Fruit fly (Drosophila melanogaster): ENCODE measurements around the gene Sik2.

Gene Sik2

DNA sequence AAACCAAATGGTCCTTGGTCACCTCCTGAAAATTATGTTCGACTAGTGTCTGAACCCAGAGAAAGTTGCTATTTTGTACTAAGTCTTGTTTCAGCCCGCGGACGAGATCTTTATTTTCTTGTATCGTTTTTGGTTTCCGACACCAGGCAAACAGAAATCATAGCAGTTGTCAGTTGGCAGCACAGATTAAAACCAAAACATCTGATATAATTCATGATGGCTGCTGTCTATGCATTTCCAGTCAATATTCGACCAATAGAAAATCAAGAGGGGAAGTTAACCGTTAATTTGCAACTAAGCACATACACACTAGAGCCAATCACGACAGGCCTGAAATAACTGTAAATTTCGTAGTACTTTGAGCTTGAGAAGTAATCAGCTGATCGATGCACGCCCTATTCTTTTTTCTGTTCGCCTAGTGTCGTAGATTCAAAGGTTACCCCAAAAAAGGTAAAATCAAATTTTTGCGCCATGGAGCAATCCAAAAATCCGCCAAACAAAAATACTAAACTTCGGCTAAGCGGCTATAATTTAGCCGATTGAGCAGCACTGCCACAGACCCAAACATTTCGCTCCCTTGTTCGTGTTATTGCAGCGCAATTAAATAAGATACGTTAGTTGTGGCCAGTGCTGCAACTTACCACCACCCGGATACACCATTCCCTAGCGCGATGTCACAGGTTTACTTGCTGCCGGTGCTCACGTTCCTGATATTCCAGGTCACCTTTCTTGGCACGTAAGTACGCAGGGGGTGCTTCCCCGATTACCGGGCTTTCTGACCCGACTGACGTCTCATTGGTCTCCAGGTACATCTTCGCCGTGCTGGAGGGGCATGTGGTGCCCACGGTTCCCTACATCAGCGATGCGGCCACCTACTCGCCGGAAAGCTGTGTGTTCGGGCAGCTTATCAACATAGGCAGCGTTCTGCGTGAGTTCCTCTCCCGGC lies 15.0 kb upstream of the Sik2 start, which contains the start of gene CG4025:
CG4025 (plus strand) TSS at position 555 of the 946 bp plus-strand sequence.
- TF ChIP-seq CG17801 (GFP tag; optimal IDR thresholded peaks at IDR 0.05; ENCODE audit: partially characterized antibody): no peak

- peak; percentile 77 for TF ChIP-seq CG17801 (GFP tag; optimal IDR thresholded peaks at IDR 0.05; ENCODE audit: partially characterized antibody)
Observed at dm6 chrX:2075846-2076377, 14.2 kb upstream of the Sik2 start, which contains the start of gene CG4045. TSS of gene CG4045 (minus strand) at chrX:2075900.

DNA sequence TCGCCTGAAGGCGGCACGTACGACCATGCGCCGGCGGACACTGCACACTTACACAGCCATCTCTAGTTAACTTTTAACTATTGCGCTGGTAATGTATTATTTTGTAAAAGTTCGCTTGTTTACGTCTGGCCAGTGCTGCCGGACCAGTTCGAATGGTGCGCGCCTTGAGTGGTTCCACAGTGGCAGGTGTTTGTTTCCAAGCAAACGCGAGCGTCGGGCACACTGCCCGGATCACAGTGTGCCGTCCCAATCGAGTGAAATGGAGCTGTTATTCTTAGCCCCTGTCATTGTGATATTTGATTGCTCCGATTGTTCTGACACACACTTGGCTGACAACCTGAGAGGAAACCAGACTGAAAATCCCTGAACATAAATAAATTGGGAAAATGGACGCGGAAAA lies 11.6 kb upstream of the Sik2 start, which contains the start of gene CG4199:
CG4199 (minus strand) TSS at position 159 of the 400 bp plus-strand sequence.
- peak; percentile 55 for TF ChIP-seq CG17801 (GFP tag; optimal IDR thresholded peaks at IDR 0.05; ENCODE audit: partially characterized antibody)

DNA sequence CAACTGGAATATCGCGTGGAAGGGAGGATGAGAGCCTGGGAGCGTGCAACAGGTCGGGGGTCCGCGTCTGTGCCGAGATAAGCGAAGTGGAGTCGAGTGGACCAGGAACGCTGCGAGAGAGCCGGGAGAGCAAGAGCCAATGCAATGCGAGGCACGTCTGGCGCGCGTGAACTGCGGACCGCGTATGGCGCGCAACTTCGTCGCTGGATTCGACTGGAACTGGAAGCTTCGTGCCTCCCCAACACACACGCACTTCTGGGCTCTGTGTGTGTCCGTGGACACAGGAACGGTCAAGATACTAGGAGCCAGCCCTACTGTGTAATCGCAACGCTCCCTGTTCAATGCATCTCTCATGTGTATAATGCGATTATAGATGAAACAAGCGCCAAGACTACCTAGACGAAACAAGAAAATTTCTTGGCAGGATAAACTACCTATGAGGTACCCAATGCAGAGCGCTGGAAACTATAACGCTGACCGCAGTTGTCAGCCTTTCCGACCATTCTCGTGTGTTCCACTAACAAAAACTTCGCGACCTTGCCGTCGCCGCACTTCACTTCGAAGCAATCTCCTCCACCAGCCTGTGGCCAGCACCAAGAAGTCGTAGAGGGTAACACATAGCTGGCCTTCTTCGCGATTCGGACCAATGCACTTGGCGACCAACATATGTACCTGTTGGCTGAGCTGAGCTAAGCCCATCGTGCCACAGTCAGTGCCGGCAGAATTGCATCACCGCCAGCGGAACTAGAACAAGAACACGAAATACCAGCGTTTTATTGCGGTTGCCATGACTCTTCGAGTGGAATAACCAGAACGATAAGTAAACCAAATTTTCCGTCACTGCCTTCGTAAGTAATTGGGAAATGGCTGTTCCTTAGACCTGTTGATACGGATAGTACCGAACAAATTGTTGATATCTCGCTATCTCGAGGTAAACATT lies 10.4 kb upstream of the Sik2 start, which contains the start of gene Rtca:
Rtca (plus strand) TSS at position 536 of the 940 bp plus-strand sequence.
- TF ChIP-seq CG17801 (GFP tag; optimal IDR thresholded peaks at IDR 0.05; ENCODE audit: partially characterized antibody): no peak

DNA sequence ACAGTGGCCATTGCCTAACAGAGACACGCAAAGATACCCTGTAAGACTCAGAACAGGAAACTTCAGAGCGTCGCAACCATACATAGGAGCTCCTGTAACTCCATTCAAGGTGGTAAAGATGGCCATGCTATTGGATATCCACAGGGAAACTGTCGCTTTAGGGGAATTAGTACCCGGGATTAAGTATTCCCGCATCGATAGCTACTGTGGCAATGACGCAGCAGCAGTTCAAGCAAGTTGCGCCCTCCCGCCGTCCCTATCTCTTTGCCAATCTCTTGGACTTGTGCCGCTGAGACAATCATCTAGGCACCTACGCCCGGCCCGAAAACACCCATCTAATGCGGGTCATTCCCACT lies 9.0 kb upstream of the Sik2 start:
- peak; percentile 72 for TF ChIP-seq CG17801 (GFP tag; optimal IDR thresholded peaks at IDR 0.05; ENCODE audit: partially characterized antibody)

DNA sequence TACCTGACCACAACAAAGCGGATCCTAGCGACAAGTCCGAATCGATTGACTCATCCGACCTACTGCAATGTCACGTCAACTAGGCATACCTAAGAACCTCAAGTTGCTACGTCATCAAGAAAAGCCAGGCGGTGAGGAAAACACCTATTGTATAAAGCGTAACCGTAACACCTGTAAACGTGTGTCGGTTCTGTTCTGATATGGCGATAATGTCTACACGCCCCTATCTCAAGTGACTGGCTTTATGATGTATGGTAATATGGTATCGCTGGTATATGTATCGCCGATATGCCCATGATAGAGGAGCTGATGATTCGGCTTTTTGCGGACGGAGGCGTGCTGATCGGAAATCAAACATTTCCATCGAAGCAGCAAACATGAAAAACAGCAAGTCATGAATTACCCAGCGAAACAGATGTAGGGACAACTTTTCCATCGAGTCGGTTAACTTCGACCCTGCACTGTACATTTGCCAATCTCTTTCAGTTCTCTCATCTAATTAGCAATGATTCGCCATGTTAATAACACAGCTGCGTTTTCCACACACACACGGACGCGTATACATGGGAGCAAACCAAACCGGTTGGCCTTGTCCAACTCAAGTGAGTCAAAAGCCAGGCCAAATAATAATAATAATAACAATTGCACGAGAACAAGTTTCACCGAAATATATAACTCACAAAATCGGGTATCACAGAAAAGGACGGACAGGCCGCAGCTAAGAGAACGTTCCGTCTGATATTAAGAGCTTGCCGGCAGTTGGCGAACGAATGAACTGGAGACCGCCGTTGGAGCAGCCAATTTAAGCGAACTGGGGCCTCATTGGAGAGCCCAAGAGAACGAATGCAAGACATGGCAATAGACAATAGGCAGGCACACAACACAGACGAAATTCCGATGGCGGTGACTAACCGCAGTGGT lies 8.3 kb upstream of the Sik2 start:
- TF ChIP-seq CG17801 (GFP tag; optimal IDR thresholded peaks at IDR 0.05; ENCODE audit: partially characterized antibody): peak; percentile 22

- no peak for TF ChIP-seq CG17801 (GFP tag; optimal IDR thresholded peaks at IDR 0.05; ENCODE audit: partially characterized antibody)
Observed at dm6 chrX:2068292-2068691, 6.6 kb upstream of the Sik2 start, which contains the start of gene CG4194. TSS of gene CG4194 (plus strand) at chrX:2068592.

DNA sequence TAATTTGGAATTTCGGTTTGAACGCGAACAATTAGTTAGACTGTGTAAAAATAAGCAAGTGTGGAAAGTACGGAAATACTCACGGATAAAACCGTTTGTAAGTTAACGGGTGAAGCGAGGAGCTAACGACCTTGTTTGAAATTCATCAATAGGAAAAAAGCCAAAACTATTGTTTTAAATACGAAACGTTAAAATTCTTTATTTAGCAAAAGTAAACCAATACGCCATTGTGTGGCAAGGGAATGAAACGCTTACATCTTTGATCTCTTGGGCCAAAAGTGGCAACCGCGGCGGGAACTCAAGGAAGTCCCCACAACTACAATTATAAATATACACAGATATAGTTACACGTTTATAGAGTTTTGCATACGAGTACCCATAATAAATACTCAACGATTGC lies 4.5 kb upstream of the Sik2 start, which contains the start of gene CG14054:
CG14054 (minus strand) TSS at position 101 of the 400 bp plus-strand sequence.
- no peak for TF ChIP-seq CG17801 (GFP tag; optimal IDR thresholded peaks at IDR 0.05; ENCODE audit: partially characterized antibody)

dm6 chrX:2065073-2065472 lies 3.4 kb upstream of the Sik2 start, which contains the start of gene CG4281:
TSS of gene CG4281 (minus strand) at chrX:2065142.
- TF ChIP-seq CG17801 (GFP tag; optimal IDR thresholded peaks at IDR 0.05; ENCODE audit: partially characterized antibody): peak; percentile 59

- no peak for TF ChIP-seq CG17801 (GFP tag; optimal IDR thresholded peaks at IDR 0.05; ENCODE audit: partially characterized antibody)
Observed at dm6 chrX:2061119-2061518, 596 bp downstream of the Sik2 start.

- TF ChIP-seq CG17801 (GFP tag; optimal IDR thresholded peaks at IDR 0.05; ENCODE audit: partially characterized antibody): peak; percentile 98
Observed at dm6 chrX:2050070-2050899, 11.4 kb downstream of the Sik2 start, which contains the start of gene moody. TSS of gene moody (minus strand) at chrX:2050120.

dm6 chrX:2048778-2049686 lies 12.7 kb downstream of the Sik2 start:
- TF ChIP-seq CG17801 (GFP tag; optimal IDR thresholded peaks at IDR 0.05; ENCODE audit: partially characterized antibody): no peak

All from ovary, adult (tissue).